Fruit fly (Drosophila melanogaster) whole organism: ENCODE results near the gene CG43232.

Experiments
- CG8478 ChIP-seq: fragments of >200 bp; optimal IDR thresholded peaks from 2 replicates; lab custom pipeline; 2018; ENCODE audit warnings: inconsistent platforms
- Dll ChIP-seq: fragments of >200 bp; optimal IDR thresholded peaks from 2 replicates; lab custom pipeline; 2017
- EcR ChIP-seq, 2 experiments: fragments of >200 bp; optimal IDR thresholded peaks; 2 replicates each; lab custom pipeline; 2017; ENCODE audit warnings: missing biosample characterization in 2 of 2, missing genetic modification characterization in 2 of 2, missing genetic modification reagents in 2 of 2
- pan ChIP-seq: fragments of >200 bp; optimal IDR thresholded peaks from 2 replicates; lab custom pipeline; 2017
- psq ChIP-seq: fragments of >200 bp; optimal IDR thresholded peaks from 2 replicates; lab custom pipeline; 2017
- usp ChIP-seq: fragments of >200 bp; optimal IDR thresholded peaks from 2 replicates; lab custom pipeline; 2017; ENCODE audit warnings: missing biosample characterization, missing genetic modification characterization, mixed read lengths

The CG43232 gene

dm6 chr2L:6922091-6922753, 9.7 kb upstream of the CG43232 start:
- TF ChIP-seq pan (lab: Kevin White, UChicago) (no peak), CG8478 (lab: Kevin White, UChicago) (no peak), usp (no peak), psq (lab: Kevin White, UChicago) (no peak), EcR (GFP tag; optimal IDR thresholded peaks at IDR 0.05; lab: Kevin White, UChicago) (no peak), Dll (lab: Kevin White, UChicago) (no peak)

dm6 chr2L:6925114-6925513, 6.8 kb upstream of the CG43232 start:
- TF ChIP-seq psq (lab: Kevin White, UChicago) (no peak), pan (lab: Kevin White, UChicago) (no peak), EcR (GFP tag; optimal IDR thresholded peaks at IDR 0.05; lab: Kevin White, UChicago) (no peak), CG8478 (lab: Kevin White, UChicago) (no peak), usp (no peak), Dll (lab: Kevin White, UChicago) (no peak)

- TF ChIP-seq psq (lab: Kevin White, UChicago) (no peak), Dll (lab: Kevin White, UChicago) (no peak), usp (no peak), CG8478 (lab: Kevin White, UChicago) (no peak), pan (lab: Kevin White, UChicago) (no peak), EcR (GFP tag; optimal IDR thresholded peaks at IDR 0.05; lab: Kevin White, UChicago) (no peak)
These were observed 7.8 kb downstream of the CG43232 start for dm6 chr2L:6939698-6940097.

dm6 chr2L:6941731-6942130, 9.8 kb downstream of the CG43232 start:
- TF ChIP-seq Dll (lab: Kevin White, UChicago) (no peak), EcR (GFP tag; optimal IDR thresholded peaks at IDR 0.05; lab: Kevin White, UChicago) (no peak), usp (no peak), CG8478 (lab: Kevin White, UChicago) (no peak), pan (lab: Kevin White, UChicago) (no peak), psq (lab: Kevin White, UChicago) (no peak)

DNA sequence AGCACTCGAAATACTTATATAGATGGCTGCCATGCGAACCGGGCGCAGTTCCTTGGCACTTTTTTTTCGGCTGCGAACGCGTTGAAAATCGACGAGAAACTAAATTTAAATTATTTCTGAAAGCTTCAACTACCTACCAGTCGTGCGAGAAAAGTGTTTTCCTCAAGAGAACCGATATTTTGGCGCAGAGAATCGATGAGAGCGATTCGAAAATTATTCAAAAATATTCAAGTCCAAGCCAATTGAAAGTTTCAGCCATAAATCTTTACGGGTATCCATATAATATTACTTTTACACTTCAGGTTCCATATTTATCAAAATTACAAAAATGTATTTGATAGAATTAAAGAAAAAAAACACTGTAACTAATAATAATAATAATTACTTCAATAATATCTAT, 10.8 kb downstream of the CG43232 start, which contains the start of gene CG18304:
TSS of gene CG18304 (minus strand) at position 101 of the 400 bp plus-strand sequence.
- no peak for TF ChIP-seq Dll (lab: Kevin White, UChicago)
- no peak for TF ChIP-seq EcR (GFP tag; optimal IDR thresholded peaks at IDR 0.05; lab: Kevin White, UChicago)
- TF ChIP-seq psq (lab: Kevin White, UChicago), result no peak
- no peak for TF ChIP-seq pan (lab: Kevin White, UChicago)
- TF ChIP-seq usp, result no peak
- TF ChIP-seq CG8478 (lab: Kevin White, UChicago), result no peak

dm6 chr2L:6945088-6945487, 13.2 kb downstream of the CG43232 start, which contains the start of gene Fgop2:
Fgop2 (minus strand) TSS chr2L:6945289.
- TF ChIP-seq CG8478 (lab: Kevin White, UChicago), result no peak
- TF ChIP-seq psq (lab: Kevin White, UChicago), result no peak
- TF ChIP-seq usp, result no peak
- no peak for TF ChIP-seq pan (lab: Kevin White, UChicago)
- TF ChIP-seq Dll (lab: Kevin White, UChicago), result no peak
- no peak for TF ChIP-seq EcR (GFP tag; optimal IDR thresholded peaks at IDR 0.05; lab: Kevin White, UChicago)

- TF ChIP-seq Dll (lab: Kevin White, UChicago) (no peak), pan (lab: Kevin White, UChicago) (no peak), usp (no peak), CG8478 (lab: Kevin White, UChicago) (no peak), EcR (GFP tag; optimal IDR thresholded peaks at IDR 0.05; lab: Kevin White, UChicago) (no peak), psq (lab: Kevin White, UChicago) (no peak)
These were observed 16.6 kb downstream of the CG43232 start, which contains the start of gene ihog for dm6 chr2L:6948540-6948942. ihog (minus strand) TSS chr2L:6948808.

DNA sequence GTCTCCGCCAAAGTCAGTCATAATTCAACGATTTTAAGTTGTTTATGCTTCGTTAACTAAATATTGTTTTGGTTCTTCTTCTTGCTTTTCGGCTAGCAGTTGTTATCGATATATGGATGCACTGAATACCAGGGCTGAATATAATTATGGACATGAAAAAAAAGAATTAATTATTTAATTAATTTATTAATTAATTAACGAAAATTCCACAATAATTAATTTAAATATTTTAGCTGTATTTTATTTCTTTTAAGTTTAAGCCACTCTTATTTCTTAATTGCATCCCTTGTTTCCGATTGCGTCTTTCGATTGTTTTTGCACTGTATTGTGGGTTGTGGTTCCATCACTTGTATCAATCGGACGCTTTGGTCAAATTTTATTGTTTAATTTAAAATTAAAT, 18.2 kb downstream of the CG43232 start, which contains the start of the genes Gas41 and SA1:
TSS of gene Gas41 (minus strand) at position 112 of the 400 bp plus-strand sequence.
TSS of gene SA1 (plus strand) at position 326 of the 400 bp plus-strand sequence.
- no peak for TF ChIP-seq CG8478 (lab: Kevin White, UChicago)

dm6 chr2L:6956725-6957124, 24.8 kb downstream of the CG43232 start, which contains the start of the genes CG13775 and CG3430:
CG13775 (minus strand) TSS chr2L:6956950.
CG3430 (plus strand) TSS chr2L:6957008.
- no peak for TF ChIP-seq psq (lab: Kevin White, UChicago)
- no peak for TF ChIP-seq CG8478 (lab: Kevin White, UChicago)
- no peak for TF ChIP-seq Dll (lab: Kevin White, UChicago)
- no peak for TF ChIP-seq usp
- TF ChIP-seq pan (lab: Kevin White, UChicago), result no peak
- no peak for TF ChIP-seq EcR (GFP tag; optimal IDR thresholded peaks at IDR 0.05; lab: Kevin White, UChicago)

DNA sequence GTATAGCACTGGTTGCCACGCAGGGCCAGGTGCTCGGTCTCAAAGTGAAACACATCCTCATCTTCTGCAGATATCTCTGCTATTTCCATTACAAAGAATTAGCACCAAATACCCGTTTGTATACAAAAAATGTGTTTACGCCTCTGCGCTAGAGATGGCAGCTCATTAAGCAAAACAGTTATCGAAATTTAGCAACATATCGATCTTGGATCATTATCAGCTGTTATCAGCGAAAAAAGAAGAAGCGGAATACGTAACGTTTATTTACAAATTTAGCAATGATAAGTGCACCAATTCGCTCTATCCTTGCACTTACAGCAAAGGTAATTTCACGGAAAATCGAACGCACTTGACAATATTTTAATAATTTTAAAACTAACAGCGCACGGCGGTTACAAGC, 28.2 kb downstream of the CG43232 start, which contains the start of the genes Atac1 and Hmgcl:
TSS of gene Atac1 (minus strand) at position 164 of the 400 bp plus-strand sequence.
TSS of gene Hmgcl (plus strand) at position 213 of the 400 bp plus-strand sequence.
- TF ChIP-seq psq (lab: Kevin White, UChicago), result no peak
- TF ChIP-seq EcR (GFP tag; optimal IDR thresholded peaks at IDR 0.05; lab: Kevin White, UChicago), result no peak
- no peak for TF ChIP-seq CG8478 (lab: Kevin White, UChicago)
- TF ChIP-seq Dll (lab: Kevin White, UChicago), result no peak
- TF ChIP-seq pan (lab: Kevin White, UChicago), result no peak
- no peak for TF ChIP-seq usp

dm6 chr2L:6964022-6964434, 32.1 kb downstream of the CG43232 start, which contains the start of the genes sip2 and Coprox:
sip2 (minus strand) TSS chr2L:6964074.
Coprox (plus strand) TSS chr2L:6964421.
- TF ChIP-seq CG8478 (lab: Kevin White, UChicago) (no peak), psq (lab: Kevin White, UChicago) (no peak), Dll (lab: Kevin White, UChicago) (no peak), EcR (GFP tag; optimal IDR thresholded peaks at IDR 0.05; lab: Kevin White, UChicago) (no peak), usp (no peak), pan (lab: Kevin White, UChicago) (no peak)
